Worm (Caenorhabditis elegans): ENCODE measurements around the gene fbxa-13.
A peak's percentile ranks its signal among the peaks of the same experiment; 100 is the strongest.

Gene fbxa-13

ce11 chrIII:1661031-1661430 is 44.7 kb downstream of the fbxa-13 start:
- TF ChIP-seq nhr-43 (tag; optimal IDR thresholded peaks at IDR 0.05; ENCODE audit: poor library complexity, severe bottlenecking) (no peak), elt-1 (tag; optimal IDR thresholded peaks at IDR 0.05) (no peak), unc-39 (tag; optimal IDR thresholded peaks at IDR 0.05) (no peak), skn-1 (tag; optimal IDR thresholded peaks at IDR 0.05) (peak; percentile 9), elt-2 (tag; optimal IDR thresholded peaks at IDR 0.05) (peak; percentile 65), unc-62 (GFP tag; optimal IDR thresholded peaks at IDR 0.05) (no peak), R02D3.7 (tag; optimal IDR thresholded peaks at IDR 0.05) (no peak), pha-4 (tag; optimal IDR thresholded peaks at IDR 0.05) (peak; percentile 23), eor-1 (tag; optimal IDR thresholded peaks at IDR 0.05) (no peak), nhr-11 (tag; optimal IDR thresholded peaks at IDR 0.05) (no peak), fkh-2 (tag; optimal IDR thresholded peaks at IDR 0.05) (no peak), sea-2 (GFP tag; optimal IDR thresholded peaks at IDR 0.05) (no peak), ztf-4 (tag; optimal IDR thresholded peaks at IDR 0.05) (no peak), nhr-67 (tag; optimal IDR thresholded peaks at IDR 0.05) (no peak), pqm-1 (tag; optimal IDR thresholded peaks at IDR 0.05) (peak; percentile 32)

- TF ChIP-seq lin-39 (tag; optimal IDR thresholded peaks at IDR 0.05) (no peak), fkh-2 (tag; optimal IDR thresholded peaks at IDR 0.05) (no peak), egl-5 (tag; optimal IDR thresholded peaks at IDR 0.05) (no peak), ama-1 (optimal IDR thresholded peaks at IDR 0.05) (no peak), unc-62 (GFP tag; optimal IDR thresholded peaks at IDR 0.05) (no peak), daf-12 (tag; optimal IDR thresholded peaks at IDR 0.05) (no peak), eor-1 (tag; optimal IDR thresholded peaks at IDR 0.05) (no peak), skn-1 (tag; optimal IDR thresholded peaks at IDR 0.05) (no peak), hmg-11 (tag; optimal IDR thresholded peaks at IDR 0.05) (no peak), ceh-16 (tag; optimal IDR thresholded peaks at IDR 0.05) (no peak), nhr-77 (tag; optimal IDR thresholded peaks at IDR 0.05) (no peak), elt-1 (tag; optimal IDR thresholded peaks at IDR 0.05) (no peak), fos-1 (tag; optimal IDR thresholded peaks at IDR 0.05) (no peak), mdl-1 (tag; optimal IDR thresholded peaks at IDR 0.05) (no peak), tbx-2 (tag; optimal IDR thresholded peaks at IDR 0.05) (no peak), ztf-4 (tag; optimal IDR thresholded peaks at IDR 0.05) (no peak), mml-1 (tag; optimal IDR thresholded peaks at IDR 0.05) (no peak), ceh-9 (tag; optimal IDR thresholded peaks at IDR 0.05) (no peak), jun-1 (tag; optimal IDR thresholded peaks at IDR 0.05) (no peak), lin-15B (tag; optimal IDR thresholded peaks at IDR 0.05) (no peak)
These were observed 45.9 kb downstream of the fbxa-13 start, which contains the start of gene Y22D7AL.15 for ce11 chrIII:1659763-1660162. TSS of gene Y22D7AL.15 (minus strand) at chrIII:1659863.

- TF ChIP-seq pqm-1 (tag; optimal IDR thresholded peaks at IDR 0.05) (no peak), R02D3.7 (tag; optimal IDR thresholded peaks at IDR 0.05) (no peak), aly-2 (tag; optimal IDR thresholded peaks at IDR 0.05) (no peak), nhr-77 (tag; optimal IDR thresholded peaks at IDR 0.05) (no peak), nfya-1 (tag; optimal IDR thresholded peaks at IDR 0.05; ENCODE audit: insufficient read depth) (no peak), skn-1 (tag; optimal IDR thresholded peaks at IDR 0.05) (no peak), nhr-12 (tag; optimal IDR thresholded peaks at IDR 0.05) (no peak), ceh-9 (tag; optimal IDR thresholded peaks at IDR 0.05) (no peak), snpc-4 (tag; optimal IDR thresholded peaks at IDR 0.05) (no peak), nhr-43 (tag; optimal IDR thresholded peaks at IDR 0.05; ENCODE audit: poor library complexity, severe bottlenecking) (no peak)
These were observed 48.3 kb downstream of the fbxa-13 start, which contains the start of gene cht-4 for ce11 chrIII:1657380-1657779. TSS of gene cht-4 (minus strand) at chrIII:1657480.

All from whole organism, L3 larva.